Worm (Caenorhabditis elegans): ENCODE measurements around the gene nhr-50.

The nhr-50 gene

ce11 chrV:15970820-15971219 is 29.6 kb downstream of the nhr-50 start:
- TF ChIP-seq ceh-100 (GFP tag; IDR thresholded peaks at IDR 0.05) (no peak), lag-1 (GFP tag; IDR thresholded peaks at IDR 0.05) (no peak), T26A5.8 (tag; optimal IDR thresholded peaks at IDR 0.05) (no peak), lsl-1 (GFP tag; optimal IDR thresholded peaks at IDR 0.05) (no peak), xnd-1 (tag; optimal IDR thresholded peaks at IDR 0.05) (no peak), ztf-22 (GFP tag; optimal IDR thresholded peaks at IDR 0.05) (no peak), nhr-27 (tag; optimal IDR thresholded peaks at IDR 0.05) (no peak), bed-2 (GFP tag; IDR thresholded peaks at IDR 0.05) (no peak), lin-40 (tag; optimal IDR thresholded peaks at IDR 0.05) (no peak), ccch-3 (GFP tag; optimal IDR thresholded peaks at IDR 0.05) (no peak), B0035.1 (tag; optimal IDR thresholded peaks at IDR 0.05) (no peak), ceh-27 (GFP tag; optimal IDR thresholded peaks at IDR 0.05) (no peak), ztf-25 (GFP tag; IDR thresholded peaks at IDR 0.05) (no peak), snpc-1.1 (tag; optimal IDR thresholded peaks at IDR 0.05; ENCODE audit: insufficient read depth) (no peak), B0019.2 (GFP tag; conservative IDR thresholded peaks at IDR 0.05) (no peak)

DNA sequence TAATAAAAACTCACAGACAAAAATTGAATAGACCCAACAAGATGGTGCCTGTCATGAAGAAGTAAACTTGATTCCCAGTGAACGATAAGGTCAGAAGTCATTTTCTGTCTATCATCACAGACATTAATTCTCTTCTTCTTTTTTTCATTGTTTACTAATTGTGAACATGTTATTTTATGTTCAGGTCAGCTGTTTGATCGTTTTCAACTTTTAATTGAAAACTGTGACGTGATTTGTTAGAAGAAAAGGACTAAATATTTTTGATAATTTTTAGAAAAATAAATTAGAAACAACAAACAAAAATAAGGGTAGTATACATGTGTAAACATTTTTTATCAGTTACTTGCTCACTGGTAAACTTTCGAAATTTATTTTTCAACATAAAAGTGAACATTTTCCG is 30.8 kb downstream of the nhr-50 start, which contains the start of gene F36G9.7:
Gene F36G9.7 (minus strand): TSS at position 101 of the 400 bp plus-strand sequence.
- TF ChIP-seq nfya-2 (GFP tag; IDR thresholded peaks at IDR 0.05): no peak
- no peak for TF ChIP-seq hsf-1 (GFP tag; IDR thresholded peaks at IDR 0.05)
- TF ChIP-seq B0035.1 (tag; optimal IDR thresholded peaks at IDR 0.05): no peak
- TF ChIP-seq K12H6.12 (tag; optimal IDR thresholded peaks at IDR 0.05): no peak
- TF ChIP-seq D2030.7 (GFP tag; IDR thresholded peaks at IDR 0.05): no peak
- TF ChIP-seq lir-1 (GFP tag; conservative IDR thresholded peaks at IDR 0.05): no peak
- TF ChIP-seq pha-4 (tag; optimal IDR thresholded peaks at IDR 0.05): no peak

- no peak for TF ChIP-seq zim-3 (tag; optimal IDR thresholded peaks at IDR 0.05)
- TF ChIP-seq dpff-1 (tag; optimal IDR thresholded peaks at IDR 0.05): no peak
- TF ChIP-seq sptf-2 (GFP tag; optimal IDR thresholded peaks at IDR 0.05): no peak
- TF ChIP-seq F22D6.2 (tag; optimal IDR thresholded peaks at IDR 0.05): no peak
- TF ChIP-seq fkh-3 (tag; optimal IDR thresholded peaks at IDR 0.05): no peak
- TF ChIP-seq lin-26 (GFP tag; IDR thresholded peaks at IDR 0.05): no peak
- no peak for TF ChIP-seq B0035.1 (tag; optimal IDR thresholded peaks at IDR 0.05)
- no peak for TF ChIP-seq dox-1 (GFP tag; IDR thresholded peaks at IDR 0.05)
- TF ChIP-seq F39B2.1 (GFP tag; IDR thresholded peaks at IDR 0.05): no peak
- no peak for TF ChIP-seq tlf-1 (GFP tag; optimal IDR thresholded peaks at IDR 0.05)
- no peak for TF ChIP-seq B0019.2 (GFP tag; conservative IDR thresholded peaks at IDR 0.05)
- TF ChIP-seq madf-3 (GFP tag; IDR thresholded peaks at IDR 0.05): no peak
- TF ChIP-seq aptf-3 (GFP tag; IDR thresholded peaks at IDR 0.05): no peak
- TF ChIP-seq hmg-1.2 (GFP tag; IDR thresholded peaks at IDR 0.05): no peak
- TF ChIP-seq rcor-1 (GFP tag; IDR thresholded peaks at IDR 0.05): no peak
These were observed 32.9 kb downstream of the nhr-50 start, which contains the start of gene sri-1 for ce11 chrV:15967542-15967941. Gene sri-1, minus strand, starts transcription at chrV:15967642.

DNA sequence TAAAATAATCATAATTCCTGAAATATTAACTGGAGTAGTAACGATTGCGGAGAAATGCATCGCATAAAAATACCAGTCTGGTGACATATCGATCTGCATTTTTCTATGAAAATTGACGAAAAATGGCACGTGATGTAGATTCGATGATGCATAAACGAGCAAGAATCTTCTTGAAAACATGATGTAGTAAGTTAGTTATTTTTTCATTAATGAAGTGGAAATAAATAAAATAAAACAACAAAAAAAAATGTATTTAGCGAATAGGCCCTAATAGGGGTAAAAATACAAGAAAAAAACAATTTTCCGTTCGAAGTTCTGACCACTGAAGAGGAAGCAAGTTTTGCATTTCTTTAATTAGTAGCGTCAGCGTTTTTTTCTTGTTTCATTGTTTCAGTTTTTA is 35.3 kb downstream of the nhr-50 start, which contains the start of gene sri-2:
Gene sri-2 (minus strand): TSS at position 101 of the 400 bp plus-strand sequence.
- TF ChIP-seq F37B4.10 (GFP tag; IDR thresholded peaks at IDR 0.05): no peak
